Worm (Caenorhabditis elegans) whole organism, L4 larva: ENCODE results near the gene srg-57.

Experiments used
- F26F4.8 ChIP-seq: fragments of 200-800 bp; sonication (Bioruptor generic); conservative IDR thresholded peaks from 2 replicates; pipeline ENCODE4 v1.3.6; 2022; ENCODE audit warnings: missing genetic modification characterization, missing compliant biosample characterization
- F49E8.2 ChIP-seq: sonication (generic microtip); optimal IDR thresholded peaks from 2 replicates; lab custom pipeline; 2016; ENCODE audit warnings: missing compliant biosample characterization, mild to moderate bottlenecking, missing genetic modification characterization, borderline replicate concordance
- T20F7.1 ChIP-seq: fragments of 200-800 bp; sonication (Bioruptor generic); optimal IDR thresholded peaks from 2 replicates; lab custom pipeline; 2018; ENCODE audit warnings: mild to moderate bottlenecking, missing genetic modification characterization, missing compliant biosample characterization
- Y105C5A.15 ChIP-seq: fragments of 200-800 bp; sonication (Bioruptor generic); IDR thresholded peaks from 2 replicates; pipeline ENCODE4 v1.3.6; 2022; ENCODE audit warnings: missing genetic modification characterization, missing compliant biosample characterization
- Y48G9A.11 ChIP-seq: fragments of 200-800 bp; sonication (Bioruptor generic); IDR thresholded peaks from 2 replicates; pipeline ENCODE4 v1.3.6; 2022; ENCODE audit warnings: missing genetic modification reagents, missing genetic modification characterization, missing compliant biosample characterization
- attf-4 ChIP-seq: sonication (generic microtip); optimal IDR thresholded peaks from 3 replicates; lab custom pipeline; 2017; ENCODE audit warnings: missing biosample characterization, missing genetic modification characterization
- ceh-32 ChIP-seq: sonication (generic microtip); optimal IDR thresholded peaks from 2 replicates; lab custom pipeline; 2016; ENCODE audit warnings: mild to moderate bottlenecking, missing genetic modification characterization, missing compliant biosample characterization; ENCODE audit not compliant: poor library complexity
- ceh-44 ChIP-seq: fragments of 200-800 bp; sonication (Bioruptor generic); IDR thresholded peaks from 2 replicates; pipeline ENCODE4 v1.3.6; 2022; ENCODE audit warnings: missing genetic modification reagents, missing genetic modification characterization, missing compliant biosample characterization
- ceh-62 ChIP-seq: sonication (generic microtip); optimal IDR thresholded peaks from 2 replicates; lab custom pipeline; 2017; ENCODE audit warnings: missing biosample characterization, missing genetic modification characterization
- daf-16 ChIP-seq, 3 experiments: sonication (generic microtip); optimal IDR thresholded peaks; 2 replicates each; lab custom pipeline; 2016 to 2017; ENCODE audit warnings: missing genetic modification characterization in 3 of 3, missing genetic modification reagents in 3 of 3, mild to moderate bottlenecking in 2 of 3, missing compliant biosample characterization in 2 of 3, missing biosample characterization in 1 of 3, moderate library complexity in 1 of 3
- dmd-6 ChIP-seq: fragments of 200-800 bp; sonication (Bioruptor generic); IDR thresholded peaks from 2 replicates; pipeline ENCODE4 v1.3.6; 2022; ENCODE audit warnings: missing genetic modification reagents, missing genetic modification characterization, missing compliant biosample characterization
- dmd-8 ChIP-seq: fragments of 200-800 bp; sonication (Bioruptor generic); IDR thresholded peaks from 2 replicates; pipeline ENCODE4 v1.3.6; 2022; ENCODE audit warnings: missing genetic modification characterization, missing compliant biosample characterization
- dpl-1 ChIP-seq: fragments of 150-350 bp; optimal IDR thresholded peaks from 2 replicates; lab custom pipeline; 2014; ENCODE audit warnings: missing biosample characterization, missing genetic modification reagents, missing genetic modification characterization
- fos-1 ChIP-seq: fragments of 150-350 bp; optimal IDR thresholded peaks from 2 replicates; lab custom pipeline; 2014; ENCODE audit warnings: missing biosample characterization, missing genetic modification characterization
- gei-8 ChIP-seq: fragments of 200-800 bp; sonication (Bioruptor generic); optimal IDR thresholded peaks from 2 replicates; lab custom pipeline; 2018; ENCODE audit warnings: mild to moderate bottlenecking, missing genetic modification characterization, missing compliant biosample characterization
- hlh-11 ChIP-seq: fragments of 200-800 bp; sonication (Bioruptor generic); optimal IDR thresholded peaks from 2 replicates; lab custom pipeline; 2018; ENCODE audit warnings: mild to moderate bottlenecking, missing genetic modification characterization, missing compliant biosample characterization
- hlh-30 ChIP-seq: sonication (generic microtip); optimal IDR thresholded peaks from 2 replicates; lab custom pipeline; 2017; ENCODE audit warnings: antibody characterized with exemption, mild to moderate bottlenecking, missing genetic modification characterization, missing compliant biosample characterization; ENCODE audit not compliant: insufficient read depth
- hmg-1.1 ChIP-seq: fragments of 200-800 bp; sonication (Bioruptor generic); IDR thresholded peaks from 2 replicates; pipeline ENCODE4 v1.3.6; 2022; ENCODE audit warnings: missing genetic modification reagents, missing genetic modification characterization, missing compliant biosample characterization
- jun-1 ChIP-seq: fragments of 150-350 bp; optimal IDR thresholded peaks from 2 replicates; lab custom pipeline; 2014; ENCODE audit warnings: missing biosample characterization, missing genetic modification reagents, missing genetic modification characterization
- lin-13 ChIP-seq: fragments of 150-350 bp; optimal IDR thresholded peaks from 2 replicates; lab custom pipeline; 2014; ENCODE audit warnings: missing biosample characterization, missing genetic modification reagents, missing genetic modification characterization
- lin-15B ChIP-seq: fragments of 150-350 bp; sonication (generic microtip); optimal IDR thresholded peaks from 3 replicates; lab custom pipeline; 2014; ENCODE audit warnings: missing biosample characterization, missing genetic modification characterization
- lir-3 ChIP-seq: sonication (generic microtip); optimal IDR thresholded peaks from 2 replicates; lab custom pipeline; 2016; ENCODE audit warnings: mild to moderate bottlenecking, missing genetic modification characterization, missing compliant biosample characterization
- lsy-2 ChIP-seq, 2 experiments: fragments of 150-350 bp in 1 of 2; sonication (generic microtip) in 1 of 2; optimal IDR thresholded peaks; 2 replicates each; lab custom pipeline; 2014 to 2017; ENCODE audit warnings: missing biosample characterization in 2 of 2, missing genetic modification characterization in 2 of 2
- nhr-10 ChIP-seq: fragments of 150-350 bp; optimal IDR thresholded peaks from 2 replicates; lab custom pipeline; 2014; ENCODE audit warnings: missing biosample characterization, missing genetic modification characterization
- nhr-28 ChIP-seq: fragments of 150-350 bp; optimal IDR thresholded peaks from 2 replicates; lab custom pipeline; 2014; ENCODE audit warnings: missing biosample characterization, missing genetic modification characterization
- nhr-41 ChIP-seq: fragments of 200-800 bp; sonication (Bioruptor generic); IDR thresholded peaks from 2 replicates; pipeline ENCODE4 v1.3.6; 2022; ENCODE audit warnings: missing genetic modification reagents, missing genetic modification characterization, missing compliant biosample characterization
- nhr-77 ChIP-seq: fragments of 150-350 bp; optimal IDR thresholded peaks from 2 replicates; lab custom pipeline; 2014; ENCODE audit warnings: missing biosample characterization, missing genetic modification characterization
- php-3 ChIP-seq: fragments of 200-800 bp; sonication (Bioruptor generic); IDR thresholded peaks from 2 replicates; pipeline ENCODE4 v1.3.6; 2022; ENCODE audit warnings: missing genetic modification reagents, missing genetic modification characterization, missing compliant biosample characterization
- pqm-1 ChIP-seq: sonication (generic microtip); optimal IDR thresholded peaks from 2 replicates; lab custom pipeline; 2017; ENCODE audit warnings: missing biosample characterization, missing genetic modification characterization
- saeg-2 ChIP-seq: fragments of 200-800 bp; sonication (Bioruptor generic); IDR thresholded peaks from 2 replicates; pipeline ENCODE4 v1.3.6; 2022; ENCODE audit warnings: missing genetic modification reagents, missing genetic modification characterization, missing compliant biosample characterization
- skn-1 ChIP-seq: fragments of 150-350 bp; optimal IDR thresholded peaks from 2 replicates; lab custom pipeline; 2014; ENCODE audit warnings: missing biosample characterization, missing genetic modification characterization
- spr-1 ChIP-seq: sonication (generic microtip); optimal IDR thresholded peaks from 2 replicates; lab custom pipeline; 2016; ENCODE audit warnings: mild to moderate bottlenecking, missing genetic modification characterization, missing compliant biosample characterization
- tra-1 ChIP-seq: fragments of 200-800 bp; sonication (Bioruptor generic); IDR thresholded peaks from 2 replicates; pipeline ENCODE4 v1.3.6; 2022; ENCODE audit warnings: missing genetic modification reagents, missing genetic modification characterization, missing compliant biosample characterization
- unc-62 ChIP-seq, 3 experiments: fragments of 150-350 bp in 1 of 3; sonication (generic microtip); optimal IDR thresholded peaks in 2 of 3; peaks in 1 of 3; 1 replicate in 1 of 3; 2 replicates in 2 of 3; lab custom pipeline; 2014 to 2017; ENCODE audit warnings: missing biosample characterization in 3 of 3, missing genetic modification characterization in 3 of 3, missing genetic modification reagents in 3 of 3, missing genotype in 1 of 3
- vab-7 ChIP-seq: fragments of 200-800 bp; sonication (Bioruptor generic); IDR thresholded peaks from 2 replicates; pipeline ENCODE4 v1.3.6; 2022; ENCODE audit warnings: missing genetic modification reagents, missing genetic modification characterization, missing compliant biosample characterization
- zfp-2 ChIP-seq: sonication (generic microtip); optimal IDR thresholded peaks from 2 replicates; lab custom pipeline; 2016; ENCODE audit warnings: mild to moderate bottlenecking, missing genetic modification characterization, missing compliant biosample characterization
- zfp-3 ChIP-seq: fragments of 200-800 bp; sonication (Bioruptor generic); conservative IDR thresholded peaks from 2 replicates; pipeline ENCODE4 v1.3.6; 2022; ENCODE audit warnings: missing genetic modification reagents, missing genetic modification characterization, missing compliant biosample characterization
- zip-11 ChIP-seq: fragments of 200-800 bp; sonication (Bioruptor generic); IDR thresholded peaks from 2 replicates; pipeline ENCODE4 v1.3.6; 2022; ENCODE audit warnings: missing genetic modification characterization, missing compliant biosample characterization

The srg-57 gene

DNA sequence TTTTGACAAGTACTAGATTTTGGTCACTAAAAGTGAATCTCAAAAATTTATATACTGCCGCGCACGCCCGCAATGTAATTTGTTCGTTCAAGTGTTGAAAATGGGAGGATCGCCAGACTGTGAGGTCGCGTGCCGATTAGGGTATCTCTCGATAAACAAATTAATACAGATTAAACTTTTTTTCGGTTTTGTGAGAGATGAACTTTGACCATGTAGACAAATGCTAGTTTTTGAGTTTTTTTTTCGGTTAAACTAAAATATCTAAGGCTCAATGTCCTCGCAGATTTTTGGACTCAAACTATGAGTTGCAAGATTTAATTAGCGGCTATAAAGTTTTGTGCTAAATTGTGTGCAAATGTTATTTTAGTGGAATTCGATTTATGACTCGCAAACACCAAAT, 35.5 kb upstream of the srg-57 start, which contains the start of gene dhs-15:
dhs-15 (minus strand) TSS at position 101 of the 400 bp plus-strand sequence.
- TF ChIP-seq ceh-62 (tag; lab: Kevin White, UChicago), result no peak
- TF ChIP-seq tra-1 (GFP tag; lab: Robert Waterston, UW), result no peak
- TF ChIP-seq zfp-3, result no peak
- TF ChIP-seq zfp-2 (tag; lab: Kevin White, UChicago), result no peak
- TF ChIP-seq F49E8.2, result no peak
- no peak for TF ChIP-seq skn-1
- no peak for TF ChIP-seq hlh-30 (tag; lab: Kevin White, UChicago)

DNA sequence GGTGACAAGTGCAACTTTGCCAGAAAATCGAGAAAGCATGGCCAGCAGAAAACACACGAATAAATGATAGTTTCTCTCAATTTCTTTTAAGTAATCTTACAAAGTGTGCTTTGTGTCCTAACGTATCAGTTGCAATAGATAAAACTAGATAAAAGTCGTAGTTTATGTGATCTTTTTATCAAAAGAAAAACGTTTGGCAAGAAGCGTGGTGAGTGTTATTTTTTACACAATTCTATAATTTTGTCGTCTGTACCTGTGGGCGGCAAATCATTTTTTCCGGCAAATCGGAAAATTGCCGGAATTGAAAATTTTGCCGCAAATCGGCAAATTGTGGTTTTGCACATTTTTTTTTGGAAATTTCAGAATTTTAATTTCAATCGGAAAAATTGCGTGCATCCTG, 33.2 kb upstream of the srg-57 start, which contains the start of gene R05D8.9:
R05D8.9 (minus strand) TSS at position 101 of the 400 bp plus-strand sequence.
- TF ChIP-seq lsy-2 (tag; optimal IDR thresholded peaks at IDR 0.05; lab: Kevin White, UChicago) (no peak), nhr-28 (tag; lab: Kevin White, UChicago) (peak; percentile 78), lin-15B (tag; lab: Kevin White, UChicago) (no peak), unc-62 (GFP tag; optimal IDR thresholded peaks at IDR 0.05 in 1 of 2; lab: Kevin White, UChicago) (peak in 1 of 2 experiments; percentile 64), unc-62 (tag; optimal IDR thresholded peaks at IDR 0.05; lab: Kevin White, UChicago) (no peak), ceh-32 (no peak), spr-1 (tag; lab: Kevin White, UChicago) (no peak), F49E8.2 (no peak)

DNA sequence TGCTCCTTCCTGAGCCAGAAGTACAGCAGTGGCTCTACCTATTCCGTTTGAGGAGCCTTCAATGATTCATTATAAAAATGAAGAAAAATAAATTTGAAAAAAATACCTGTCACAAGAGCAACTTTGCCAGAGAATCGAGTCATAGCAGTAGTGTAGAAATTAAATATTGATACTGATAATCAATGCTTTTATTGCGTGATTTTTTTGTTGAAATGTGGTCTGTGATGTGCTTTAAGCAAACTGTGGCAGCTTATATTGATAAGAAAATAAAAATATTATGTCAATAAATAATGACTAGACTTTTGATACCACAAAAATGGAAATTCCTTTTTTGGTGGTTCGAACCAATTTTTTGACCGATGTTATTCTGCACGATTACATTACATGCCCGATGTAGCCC, 30.8 kb upstream of the srg-57 start, which contains the start of gene dhs-14:
dhs-14 (minus strand) TSS at position 149 of the 400 bp plus-strand sequence.
- TF ChIP-seq jun-1 (tag; lab: Kevin White, UChicago) (no peak), hmg-1.1 (GFP tag; lab: Robert Waterston, UW) (no peak), pqm-1 (tag; lab: Kevin White, UChicago) (peak; percentile 65), hlh-11 (peak; percentile 25), attf-4 (tag; lab: Kevin White, UChicago) (no peak), lir-3 (tag; lab: Kevin White, UChicago) (no peak), lin-13 (GFP tag; lab: Kevin White, UChicago) (no peak), nhr-10 (tag; lab: Kevin White, UChicago) (no peak), ceh-32 (no peak), nhr-28 (tag; lab: Kevin White, UChicago) (peak; percentile 92), fos-1 (tag; lab: Kevin White, UChicago) (no peak), Y48G9A.11 (GFP tag; lab: Robert Waterston, UW) (no peak), gei-8 (GFP tag; lab: Kevin White, UChicago) (no peak), Y105C5A.15 (GFP tag; lab: Robert Waterston, UW) (no peak), hlh-30 (tag; lab: Kevin White, UChicago) (no peak), dmd-6 (GFP tag; lab: Robert Waterston, UW) (peak; percentile 71), ceh-62 (tag; lab: Kevin White, UChicago) (no peak), dmd-8 (no peak), zip-11 (GFP tag; lab: Robert Waterston, UW) (no peak), saeg-2 (no peak), dpl-1 (GFP tag; lab: Kevin White, UChicago) (no peak), daf-16 (GFP tag; optimal IDR thresholded peaks at IDR 0.05; lab: Kevin White, UChicago) (no peak), daf-16 (tag; optimal IDR thresholded peaks at IDR 0.05; lab: Kevin White, UChicago) (peak; percentile 76), ceh-44 (no peak), T20F7.1 (GFP tag; lab: Kevin White, UChicago) (no peak), nhr-77 (tag; lab: Kevin White, UChicago) (peak; percentile 81), vab-7 (GFP tag; lab: Robert Waterston, UW) (no peak), nhr-41 (GFP tag; lab: Robert Waterston, UW) (no peak), F26F4.8 (GFP tag; lab: Robert Waterston, UW) (no peak), php-3 (GFP tag; lab: Robert Waterston, UW) (0 out of 2 replicates have a peak, but pooled peaks have one; percentile 11)
